Fruit fly (Drosophila melanogaster) S2 (cell line): Measurements from ENCODE around the gene Hrd3.

Experiments used
- CG8478 ChIP-seq: fragments of >200 bp; optimal IDR thresholded peaks from 2 replicates; lab custom pipeline; 2018
- CTCF ChIP-seq, 2 experiments: fragments of >200 bp; optimal IDR thresholded peaks; 2 replicates each; lab custom pipeline; 2018

The Hrd3 gene

dm6 chr3R:23721936-23722335, 36.4 kb downstream of the Hrd3 start:
- no peak for TF ChIP-seq CG8478 (lab: Kevin White, UChicago)
- peak; percentile 54 to 90 for TF ChIP-seq CTCF (optimal IDR thresholded peaks at IDR 0.05; lab: Kevin White, UChicago)

dm6 chr3R:23721525-23721924, 36.8 kb downstream of the Hrd3 start, which contains the start of gene CG10232:
CG10232 (minus strand) TSS chr3R:23721625.
- no peak for TF ChIP-seq CG8478 (lab: Kevin White, UChicago)

- TF ChIP-seq CG8478 (lab: Kevin White, UChicago) (no peak), CTCF (optimal IDR thresholded peaks at IDR 0.05; lab: Kevin White, UChicago) (no peak)
These were observed 39.9 kb downstream of the Hrd3 start, which contains the start of gene nau for dm6 chr3R:23718297-23718941. nau (minus strand) TSS chr3R:23718357.

- no peak for TF ChIP-seq CTCF (optimal IDR thresholded peaks at IDR 0.05; lab: Kevin White, UChicago)
- TF ChIP-seq CG8478 (lab: Kevin White, UChicago) = no peak
These were observed 43.5 kb downstream of the Hrd3 start for dm6 chr3R:23714852-23715251.

- no peak for TF ChIP-seq CG8478 (lab: Kevin White, UChicago)
- TF ChIP-seq CTCF (optimal IDR thresholded peaks at IDR 0.05; lab: Kevin White, UChicago) = no peak
These were observed 44.5 kb downstream of the Hrd3 start for dm6 chr3R:23713901-23714300.

dm6 chr3R:23711195-23711594, 47.2 kb downstream of the Hrd3 start, which contains the start of gene CG10300:
CG10300 (plus strand) TSS chr3R:23711527.
- TF ChIP-seq CTCF (optimal IDR thresholded peaks at IDR 0.05; lab: Kevin White, UChicago) (no peak), CG8478 (lab: Kevin White, UChicago) (no peak)

- no peak for TF ChIP-seq CG8478 (lab: Kevin White, UChicago)
- TF ChIP-seq CTCF (optimal IDR thresholded peaks at IDR 0.05; lab: Kevin White, UChicago) = no peak
These were observed 48.7 kb downstream of the Hrd3 start, which contains the start of gene CG10301 for dm6 chr3R:23709508-23710208. CG10301 (plus strand) TSS chr3R:23710158.
